Fruit fly (Drosophila melanogaster) whole organism, prepupa: Measurements from ENCODE around the gene CG4374.

ENCODE experiments used
- CG11762 ChIP-seq: fragments of 200-800 bp; sonication (Bioruptor generic); optimal IDR thresholded peaks from 3 replicates; lab custom pipeline; 2016; ENCODE audit warnings: missing biosample characterization, missing genetic modification characterization; ENCODE audit not compliant: insufficient read depth
- CG31627 ChIP-seq: fragments of 200-800 bp; sonication (Bioruptor generic); optimal IDR thresholded peaks from 3 replicates; lab custom pipeline; 2016; ENCODE audit warnings: missing biosample characterization, missing genetic modification characterization
- CG4318 ChIP-seq: fragments of 200-800 bp; sonication (Bioruptor generic); optimal IDR thresholded peaks from 3 replicates; lab custom pipeline; 2017; ENCODE audit warnings: missing biosample characterization, mild to moderate bottlenecking, missing genetic modification characterization
- CG6854 ChIP-seq: fragments of 200-800 bp; sonication (Bioruptor generic); optimal IDR thresholded peaks from 2 replicates; lab custom pipeline; 2017; ENCODE audit warnings: missing biosample characterization, mild to moderate bottlenecking, missing genetic modification characterization
- CG9139 ChIP-seq: fragments of 200-800 bp; sonication (Bioruptor generic); optimal IDR thresholded peaks from 3 replicates; lab custom pipeline; 2017; ENCODE audit warnings: missing biosample characterization, mild to moderate bottlenecking, missing genetic modification characterization
- Hr39 ChIP-seq: fragments of 200-800 bp; sonication (Bioruptor generic); optimal IDR thresholded peaks from 2 replicates; lab custom pipeline; 2016; ENCODE audit warnings: missing biosample characterization, missing genetic modification characterization
- Hr4 ChIP-seq: fragments of 200-800 bp; sonication (Bioruptor generic); optimal IDR thresholded peaks from 3 replicates; lab custom pipeline; 2016; ENCODE audit warnings: missing biosample characterization, missing genetic modification characterization
- Smox ChIP-seq: fragments of 200-800 bp; sonication (Bioruptor generic); optimal IDR thresholded peaks from 3 replicates; lab custom pipeline; 2016; ENCODE audit warnings: missing biosample characterization, missing genetic modification characterization
- dac ChIP-seq: fragments of 200-800 bp; sonication (Bioruptor generic); optimal IDR thresholded peaks from 2 replicates; lab custom pipeline; 2017; ENCODE audit warnings: missing biosample characterization, mild to moderate bottlenecking, missing genetic modification characterization
- esn ChIP-seq: fragments of 200-800 bp; sonication (Bioruptor generic); optimal IDR thresholded peaks from 2 replicates; lab custom pipeline; 2016; ENCODE audit warnings: missing biosample characterization, mild to moderate bottlenecking, missing genetic modification characterization, moderate library complexity
- fkh ChIP-seq: fragments of 200-800 bp; sonication (Bioruptor generic); optimal IDR thresholded peaks from 3 replicates; lab custom pipeline; 2017; ENCODE audit warnings: missing biosample characterization, mild to moderate bottlenecking, missing genetic modification characterization, moderate library complexity
- lz ChIP-seq: fragments of 200-800 bp; sonication (Bioruptor generic); optimal IDR thresholded peaks from 3 replicates; lab custom pipeline; 2016; ENCODE audit warnings: missing biosample characterization, missing genetic modification characterization
- topi ChIP-seq: fragments of 200-800 bp; sonication (Bioruptor generic); optimal IDR thresholded peaks from 3 replicates; lab custom pipeline; 2016; ENCODE audit warnings: missing biosample characterization, missing genetic modification characterization

DNA sequence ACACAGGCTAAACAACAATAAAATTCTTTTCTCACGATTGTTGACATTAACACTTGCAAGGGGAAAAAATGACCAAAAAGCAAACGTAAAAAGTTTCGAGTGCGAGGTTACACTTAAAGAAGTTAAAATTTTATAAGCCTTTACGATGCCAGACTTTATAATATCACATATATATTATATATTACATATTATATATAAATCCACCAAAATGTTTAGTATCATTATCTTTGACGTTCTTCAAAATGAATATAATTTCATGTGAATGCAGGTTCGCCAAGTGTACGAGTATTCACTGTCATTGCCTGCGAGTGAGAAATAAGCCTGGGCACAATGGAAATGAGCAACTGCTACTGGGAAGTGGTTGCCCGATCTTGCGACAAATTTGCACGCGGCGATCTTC is 36.2 kb upstream of the CG4374 start:
- TF ChIP-seq Hr4 (no peak), CG6854 (GFP tag; lab: Kevin White, UChicago) (peak; percentile 71), CG31627 (GFP tag; lab: Kevin White, UChicago) (peak; percentile 47), fkh (GFP tag; lab: Kevin White, UChicago) (no peak), CG9139 (GFP tag; lab: Kevin White, UChicago) (peak; percentile 60), CG11762 (GFP tag; lab: Kevin White, UChicago) (peak; percentile 78), dac (GFP tag; lab: Kevin White, UChicago) (no peak), topi (peak; percentile 67), CG4318 (GFP tag; lab: Kevin White, UChicago) (no peak), Smox (GFP tag; lab: Kevin White, UChicago) (peak; percentile 67), esn (GFP tag; lab: Kevin White, UChicago) (peak; percentile 81), Hr39 (GFP tag; lab: Kevin White, UChicago) (peak; percentile 33), lz (peak; percentile 39)
